Worm (Caenorhabditis elegans) whole organism, L1 larva: ENCODE data around the gene fbxc-7.

ENCODE experiments used
- aly-2 ChIP-seq: fragments of 150-350 bp; optimal IDR thresholded peaks from 2 replicates; lab custom pipeline; 2014; ENCODE audit warnings: missing biosample characterization, missing genetic modification characterization
- ceh-82 ChIP-seq, 3 experiments: fragments of 150-350 bp in 1 of 3; sonication (generic microtip) in 2 of 3; optimal IDR thresholded peaks; 2 replicates each; lab custom pipeline; 2014 to 2017; ENCODE audit warnings: missing biosample characterization in 3 of 3, missing genetic modification characterization in 3 of 3
- ces-1 ChIP-seq: fragments of 150-350 bp; optimal IDR thresholded peaks from 2 replicates; lab custom pipeline; 2014; ENCODE audit warnings: missing biosample characterization, missing genetic modification reagents, missing genetic modification characterization
- elt-3 ChIP-seq, 6 experiments: fragments of 150-350 bp in 1 of 6; sonication (generic microtip); optimal IDR thresholded peaks; 2 replicates each; lab custom pipeline; 2017 to 2018; ENCODE audit warnings: missing biosample characterization in 6 of 6, missing genetic modification characterization in 6 of 6, inconsistent platforms in 1 of 6
- ets-5 ChIP-seq: fragments of 200-800 bp; sonication (Bioruptor generic); IDR thresholded peaks from 2 replicates; pipeline ENCODE4 v1.3.6; 2022; ENCODE audit warnings: missing genetic modification characterization, missing compliant biosample characterization
- mdl-1 ChIP-seq, 2 experiments: fragments of 150-350 bp; optimal IDR thresholded peaks; 2 replicates each; lab custom pipeline; 2014 to 2017; ENCODE audit warnings: missing biosample characterization in 2 of 2, missing genetic modification characterization in 2 of 2, inconsistent platforms in 1 of 2
- nhr-237 ChIP-seq: fragments of 150-350 bp; optimal IDR thresholded peaks from 2 replicates; lab custom pipeline; 2014; ENCODE audit warnings: missing biosample characterization, missing genetic modification characterization
- nhr-28 ChIP-seq: fragments of 150-350 bp; optimal IDR thresholded peaks from 2 replicates; lab custom pipeline; 2014; ENCODE audit warnings: missing biosample characterization, missing genetic modification characterization
- nhr-77 ChIP-seq: fragments of 150-350 bp; optimal IDR thresholded peaks from 2 replicates; lab custom pipeline; 2014; ENCODE audit warnings: missing biosample characterization, missing genetic modification characterization

DNA sequence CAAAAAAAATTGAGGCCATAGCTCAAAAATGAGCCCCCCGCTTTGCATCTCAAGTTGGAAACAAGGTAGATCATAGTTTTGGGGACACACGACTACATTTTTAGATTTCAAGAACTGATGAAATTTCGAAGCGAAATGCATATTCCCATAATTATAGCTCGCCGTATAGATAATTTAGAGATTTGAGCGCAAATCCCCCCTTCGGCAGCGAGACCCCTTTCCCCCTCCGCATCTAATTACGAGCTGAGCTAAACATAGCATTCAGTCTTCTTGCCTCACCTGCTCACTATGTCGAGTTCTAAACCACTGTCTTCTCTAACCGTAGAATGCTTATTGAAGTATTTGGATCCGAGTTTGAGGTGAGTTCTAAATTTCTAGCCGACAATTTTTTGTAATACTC lies 24.4 kb downstream of the fbxc-7 start, which contains the start of the genes fbxc-17 and fbxc-15:
- TF ChIP-seq aly-2 (tag; lab: Kevin White, UChicago) (no peak), nhr-28 (no peak), elt-3 (tag; optimal IDR thresholded peaks at IDR 0.05; lab: Kevin White, UChicago) (no peak), ceh-82 (tag; optimal IDR thresholded peaks at IDR 0.05; lab: Kevin White, UChicago) (no peak), ets-5 (GFP tag; lab: Robert Waterston, UW) (no peak), nhr-237 (tag; lab: Kevin White, UChicago) (no peak), mdl-1 (tag; optimal IDR thresholded peaks at IDR 0.05; lab: Kevin White, UChicago) (no peak), nhr-77 (tag; lab: Kevin White, UChicago) (no peak), ces-1 (GFP tag; lab: Kevin White, UChicago) (no peak)
